Worm (Caenorhabditis elegans) whole organism, mixed stage, embryonic: ENCODE data around the gene grwd-1.

ENCODE experiments used
- M03D4.4 ChIP-seq: sonication (generic microtip); optimal IDR thresholded peaks from 2 replicates; lab custom pipeline; 2017; ENCODE audit warnings: mild to moderate bottlenecking, missing genetic modification characterization, missing compliant biosample characterization
- blmp-1 ChIP-seq: fragments of 150-350 bp; optimal IDR thresholded peaks from 2 replicates; lab custom pipeline; 2014; ENCODE audit warnings: missing biosample characterization, missing genetic modification characterization
- ceh-43 ChIP-seq: fragments of 200-800 bp; sonication (Bioruptor generic); optimal IDR thresholded peaks from 2 replicates; lab custom pipeline; 2018; ENCODE audit warnings: mild to moderate bottlenecking, missing genetic modification characterization, moderate library complexity, missing compliant biosample characterization
- ceh-83 ChIP-seq: fragments of 200-800 bp; sonication (Bioruptor generic); optimal IDR thresholded peaks from 2 replicates; lab custom pipeline; 2018; ENCODE audit warnings: mild to moderate bottlenecking, missing genetic modification characterization, missing compliant biosample characterization
- ces-1 ChIP-seq: fragments of 150-350 bp; optimal IDR thresholded peaks from 2 replicates; lab custom pipeline; 2014; ENCODE audit warnings: missing biosample characterization, missing genetic modification reagents, missing genetic modification characterization
- cnd-1 ChIP-seq: fragments of 200-800 bp; sonication (Bioruptor generic); optimal IDR thresholded peaks from 2 replicates; lab custom pipeline; 2018; ENCODE audit warnings: mild to moderate bottlenecking, missing genetic modification characterization, missing compliant biosample characterization
- drap-1 ChIP-seq: fragments of 200-800 bp; sonication (Bioruptor generic); optimal IDR thresholded peaks from 3 replicates; lab custom pipeline; 2018; ENCODE audit warnings: mild to moderate bottlenecking, missing genetic modification characterization, missing compliant biosample characterization
- elt-1 ChIP-seq: sonication (generic microtip); optimal IDR thresholded peaks from 2 replicates; lab custom pipeline; 2017; ENCODE audit warnings: missing genetic modification characterization, mild to moderate bottlenecking, missing compliant biosample characterization, antibody characterized with exemption, moderate library complexity, borderline replicate concordance; ENCODE audit not compliant: insufficient read depth
- elt-3 ChIP-seq: fragments of 150-350 bp; optimal IDR thresholded peaks from 2 replicates; lab custom pipeline; 2014; ENCODE audit warnings: missing biosample characterization, missing genetic modification characterization
- flh-1 ChIP-seq: fragments of 200-800 bp; sonication (Bioruptor generic); optimal IDR thresholded peaks from 2 replicates; lab custom pipeline; 2018; ENCODE audit warnings: mild to moderate bottlenecking, missing genetic modification characterization, moderate library complexity, missing compliant biosample characterization
- ham-2 ChIP-seq: fragments of 200-800 bp; sonication (Bioruptor generic); optimal IDR thresholded peaks from 2 replicates; lab custom pipeline; 2018; ENCODE audit warnings: mild to moderate bottlenecking, missing genetic modification characterization, missing compliant biosample characterization
- hlh-1 ChIP-seq: fragments of 150-350 bp; optimal IDR thresholded peaks from 2 replicates; lab custom pipeline; 2014; ENCODE audit warnings: missing biosample characterization, missing genetic modification reagents, missing genetic modification characterization
- lin-13 ChIP-seq: fragments of 150-350 bp; optimal IDR thresholded peaks from 2 replicates; lab custom pipeline; 2014; ENCODE audit warnings: missing biosample characterization, missing genetic modification characterization
- lsy-2 ChIP-seq: fragments of 150-350 bp; optimal IDR thresholded peaks from 2 replicates; lab custom pipeline; 2014; ENCODE audit warnings: missing biosample characterization, missing genetic modification characterization
- mab-5 ChIP-seq: fragments of 150-350 bp; optimal IDR thresholded peaks from 2 replicates; lab custom pipeline; 2014; ENCODE audit warnings: missing biosample characterization, missing genetic modification characterization
- mep-1 ChIP-seq: fragments of 150-350 bp; optimal IDR thresholded peaks from 2 replicates; lab custom pipeline; 2017; ENCODE audit warnings: missing biosample characterization, missing genetic modification reagents, missing genetic modification characterization, inconsistent platforms
- nhr-12 ChIP-seq: fragments of 150-350 bp; optimal IDR thresholded peaks from 2 replicates; lab custom pipeline; 2014; ENCODE audit warnings: missing biosample characterization, missing genetic modification characterization
- nhr-2 ChIP-seq: fragments of 150-350 bp; optimal IDR thresholded peaks from 2 replicates; lab custom pipeline; 2014; ENCODE audit warnings: missing biosample characterization, missing genetic modification characterization
- nhr-237 ChIP-seq: fragments of 150-350 bp; optimal IDR thresholded peaks from 2 replicates; lab custom pipeline; 2014; ENCODE audit warnings: missing biosample characterization, missing genetic modification characterization
- nhr-76 ChIP-seq: sonication (generic microtip); optimal IDR thresholded peaks from 2 replicates; lab custom pipeline; 2017; ENCODE audit warnings: missing biosample characterization, missing genetic modification characterization
- pha-4 ChIP-seq: fragments of 150-350 bp; optimal IDR thresholded peaks from 2 replicates; lab custom pipeline; 2018; ENCODE audit warnings: missing biosample characterization, missing genetic modification reagents, missing genetic modification characterization
- sem-2 ChIP-seq: fragments of 200-800 bp; sonication (Bioruptor generic); optimal IDR thresholded peaks from 2 replicates; lab custom pipeline; 2018; ENCODE audit warnings: mild to moderate bottlenecking, missing genetic modification characterization, missing compliant biosample characterization
- snpc-4 ChIP-seq: fragments of 150-350 bp; optimal IDR thresholded peaks from 2 replicates; lab custom pipeline; 2014; ENCODE audit warnings: missing biosample characterization, missing genetic modification characterization
- tbx-8 ChIP-seq: fragments of 200-800 bp; sonication (Bioruptor generic); optimal IDR thresholded peaks from 2 replicates; lab custom pipeline; 2018; ENCODE audit warnings: mild to moderate bottlenecking, missing genetic modification characterization, moderate library complexity, missing compliant biosample characterization
- unc-120 ChIP-seq: sonication (generic microtip); optimal IDR thresholded peaks from 2 replicates; lab custom pipeline; 2017; ENCODE audit warnings: missing genetic modification characterization, missing compliant biosample characterization; ENCODE audit not compliant: poor library complexity, severe bottlenecking
- unc-39 ChIP-seq: fragments of 150-350 bp; optimal IDR thresholded peaks from 2 replicates; lab custom pipeline; 2014; ENCODE audit warnings: missing biosample characterization, missing genetic modification characterization
- unc-62 ChIP-seq: fragments of 150-350 bp; optimal IDR thresholded peaks from 2 replicates; lab custom pipeline; 2014; ENCODE audit warnings: missing biosample characterization, missing genetic modification reagents, missing genetic modification characterization
- zip-8 ChIP-seq: fragments of 150-350 bp; optimal IDR thresholded peaks from 2 replicates; lab custom pipeline; 2014; ENCODE audit warnings: missing biosample characterization, missing genetic modification characterization

Gene grwd-1

DNA sequence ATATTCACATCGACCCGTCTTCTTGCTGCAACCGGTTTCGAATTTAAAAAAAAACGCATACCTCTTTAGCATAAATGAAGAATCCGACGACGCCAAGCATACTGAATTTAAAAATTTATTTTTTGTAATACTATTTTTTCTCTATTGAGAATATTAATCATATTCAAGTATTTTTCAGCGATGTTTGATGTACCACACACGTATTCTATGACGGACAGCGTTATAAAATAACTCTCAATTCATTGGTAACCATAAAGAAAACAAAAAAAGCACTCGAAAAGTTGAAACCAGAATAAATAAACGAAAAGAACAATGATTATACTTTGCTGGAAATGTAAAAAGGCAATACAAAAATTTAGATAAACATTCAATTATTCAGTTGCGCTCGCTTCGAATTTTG, 6.2 kb downstream of the grwd-1 start, which contains the start of gene T10F2.5:
T10F2.5 (minus strand) TSS at position 101 of the 400 bp plus-strand sequence.
- no peak for TF ChIP-seq elt-1 (tag; lab: Kevin White, UChicago)
- no peak for TF ChIP-seq mab-5 (tag; lab: Kevin White, UChicago)
- no peak for TF ChIP-seq tbx-8 (GFP tag; lab: Kevin White, UChicago)
- no peak for TF ChIP-seq nhr-12
- no peak for TF ChIP-seq zip-8 (tag; lab: Kevin White, UChicago)
- TF ChIP-seq drap-1 (GFP tag; lab: Kevin White, UChicago): no peak
- TF ChIP-seq unc-39 (tag; lab: Kevin White, UChicago): no peak
- no peak for TF ChIP-seq M03D4.4
- no peak for TF ChIP-seq ham-2 (GFP tag; lab: Kevin White, UChicago)
- TF ChIP-seq ces-1 (GFP tag; lab: Kevin White, UChicago): no peak
- TF ChIP-seq hlh-1 (tag; lab: Kevin White, UChicago): no peak
- no peak for TF ChIP-seq lin-13
- no peak for TF ChIP-seq nhr-237

DNA sequence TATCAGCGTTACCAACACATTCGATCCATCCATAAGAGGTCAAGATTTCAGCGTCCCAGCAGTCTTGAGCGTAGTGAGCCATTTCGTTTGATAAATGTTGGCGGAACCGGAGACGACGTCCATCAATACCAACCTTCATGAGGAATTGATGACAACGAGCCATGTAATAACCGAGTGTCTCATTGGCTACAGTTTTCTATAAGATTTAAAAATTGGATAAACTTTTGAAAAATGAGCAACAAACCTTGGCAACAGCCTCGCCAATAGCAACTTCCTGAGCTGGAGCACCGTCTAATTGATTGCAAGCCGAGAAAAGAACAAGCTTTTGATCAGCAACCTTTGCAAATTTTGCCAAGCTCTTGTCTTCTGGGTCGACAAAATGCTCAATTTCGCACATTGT, 7.5 kb downstream of the grwd-1 start:
- no peak for TF ChIP-seq M03D4.4
- no peak for TF ChIP-seq lin-13
- TF ChIP-seq ceh-83 (GFP tag; lab: Kevin White, UChicago): no peak
- no peak for TF ChIP-seq tbx-8 (GFP tag; lab: Kevin White, UChicago)
- no peak for TF ChIP-seq hlh-1 (tag; lab: Kevin White, UChicago)
- no peak for TF ChIP-seq cnd-1 (tag; lab: Kevin White, UChicago)
- TF ChIP-seq elt-3: no peak
- TF ChIP-seq unc-62 (GFP tag; lab: Kevin White, UChicago): no peak
- TF ChIP-seq snpc-4 (tag; lab: Kevin White, UChicago): no peak
- no peak for TF ChIP-seq zip-8 (tag; lab: Kevin White, UChicago)
- no peak for TF ChIP-seq ceh-43
- TF ChIP-seq flh-1 (GFP tag; lab: Kevin White, UChicago): no peak
- no peak for TF ChIP-seq blmp-1 (tag; lab: Kevin White, UChicago)
- TF ChIP-seq mab-5 (tag; lab: Kevin White, UChicago): no peak
- no peak for TF ChIP-seq nhr-76 (tag; lab: Kevin White, UChicago)
- no peak for TF ChIP-seq ces-1 (GFP tag; lab: Kevin White, UChicago)
- TF ChIP-seq elt-1 (tag; lab: Kevin White, UChicago): no peak
- TF ChIP-seq unc-39 (tag; lab: Kevin White, UChicago): no peak
- TF ChIP-seq unc-120 (tag; lab: Kevin White, UChicago): no peak

- TF ChIP-seq mep-1 (tag; lab: Kevin White, UChicago): peak; percentile 30
- peak; percentile 73 for TF ChIP-seq ces-1 (GFP tag; lab: Kevin White, UChicago)
- TF ChIP-seq M03D4.4: no peak
These were observed 9.8 kb downstream of the grwd-1 start, which contains the start of gene gars-1 for ce11 chrIII:5162820-5163631. TSS of gene gars-1 (minus strand) at chrIII:5163627.

DNA sequence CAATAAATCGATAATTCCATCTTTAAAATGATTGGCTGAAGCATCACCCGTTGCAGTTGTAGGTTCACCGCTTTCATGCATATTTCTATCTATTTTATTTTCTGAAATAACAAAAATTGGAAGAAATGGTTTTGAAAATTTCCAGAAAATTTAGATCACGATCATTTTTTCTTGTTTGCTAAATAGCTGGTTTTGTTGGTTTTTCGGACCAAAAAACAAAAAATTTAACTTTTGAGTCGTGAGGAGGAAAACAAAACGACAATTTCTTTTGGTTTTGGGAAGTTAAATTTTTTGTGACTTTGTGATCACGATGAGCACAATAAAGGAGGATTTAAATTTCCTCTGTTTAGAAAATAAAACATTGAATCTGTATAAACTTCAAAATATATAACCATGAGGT, 11.9 kb downstream of the grwd-1 start, which contains the start of gene T10F2.2:
T10F2.2 (minus strand) TSS at position 101 of the 400 bp plus-strand sequence.
- TF ChIP-seq tbx-8 (GFP tag; lab: Kevin White, UChicago) (no peak), unc-39 (tag; lab: Kevin White, UChicago) (no peak), elt-1 (tag; lab: Kevin White, UChicago) (no peak), nhr-2 (tag; lab: Kevin White, UChicago) (no peak), ham-2 (GFP tag; lab: Kevin White, UChicago) (no peak), sem-2 (GFP tag; lab: Kevin White, UChicago) (no peak), cnd-1 (tag; lab: Kevin White, UChicago) (no peak), ceh-83 (GFP tag; lab: Kevin White, UChicago) (no peak), nhr-76 (tag; lab: Kevin White, UChicago) (no peak), mab-5 (tag; lab: Kevin White, UChicago) (no peak), hlh-1 (tag; lab: Kevin White, UChicago) (no peak), mep-1 (tag; lab: Kevin White, UChicago) (no peak), ces-1 (GFP tag; lab: Kevin White, UChicago) (no peak), nhr-237 (no peak), unc-62 (GFP tag; lab: Kevin White, UChicago) (no peak), pha-4 (tag; lab: Kevin White, UChicago) (no peak), lsy-2 (tag; lab: Kevin White, UChicago) (no peak), blmp-1 (tag; lab: Kevin White, UChicago) (no peak), M03D4.4 (no peak)
- TF ChIP-seq, all 35 proteins: peak for 0
